Fruit fly (Drosophila melanogaster): ENCODE results near the gene kon.

Gene kon

dm6 chr2L:18523003-18523402 lies 19.2 kb upstream of the kon start:
- TF ChIP-seq CG42726 (GFP tag; IDR thresholded peaks at IDR 0.05; ENCODE audit: partially characterized antibody) (no peak), hbn (GFP tag; IDR thresholded peaks at IDR 0.05; ENCODE audit: partially characterized antibody) (no peak), Ets65A (GFP tag) (peak; percentile 15), Drgx (GFP tag; IDR thresholded peaks at IDR 0.05) (peak; percentile 50), Blimp-1 (GFP tag; optimal IDR thresholded peaks at IDR 0.05) (peak; percentile 2)

- TF ChIP-seq CG8089 (GFP tag; optimal IDR thresholded peaks at IDR 0.05) = no peak
- TF ChIP-seq grau (tag; optimal IDR thresholded peaks at IDR 0.05) = no peak
- TF ChIP-seq CG14710 (tag; optimal IDR thresholded peaks at IDR 0.05) = no peak
- TF ChIP-seq CG11456 (GFP tag; IDR thresholded peaks at IDR 0.05) = 0 out of 3 replicates have a peak, but pooled peaks have one; percentile 3
- TF ChIP-seq Blimp-1 (GFP tag; optimal IDR thresholded peaks at IDR 0.05) = peak; percentile 64
- TF ChIP-seq Poxn (GFP tag; IDR thresholded peaks at IDR 0.05) = no peak
- no peak for TF ChIP-seq CG11723 (GFP tag; optimal IDR thresholded peaks at IDR 0.05)
Measured at dm6 chr2L:18522258-18522657, 18.5 kb upstream of the kon start.

dm6 chr2L:18518852-18519251 lies 15.1 kb upstream of the kon start:
- TF ChIP-seq unpg (GFP tag; optimal IDR thresholded peaks at IDR 0.05) = no peak
- no peak for TF ChIP-seq Sin3A (optimal IDR thresholded peaks at IDR 0.05)
- TF ChIP-seq tup (GFP tag; optimal IDR thresholded peaks at IDR 0.05) = no peak
- no peak for TF ChIP-seq Lim3 (GFP tag; IDR thresholded peaks at IDR 0.05)
- TF ChIP-seq abd-A (tag; optimal IDR thresholded peaks at IDR 0.05) = peak; percentile 12
- peak; percentile 37; the same call in 1 of the 2 replicates for TF ChIP-seq onecut (GFP tag; IDR thresholded peaks at IDR 0.05)
- peak; percentile 97 for TF ChIP-seq Blimp-1 (GFP tag; optimal IDR thresholded peaks at IDR 0.05)

dm6 chr2L:18517002-18517635 lies 13.3 kb upstream of the kon start, which contains the start of gene CG10211:
CG10211 (plus strand) TSS chr2L:18517487.
- no peak for TF ChIP-seq CG1529 (GFP tag; optimal IDR thresholded peaks at IDR 0.05)
- peak; percentile 84 for TF ChIP-seq CG12769 (tag; optimal IDR thresholded peaks at IDR 0.05)
- TF ChIP-seq CG12155 (GFP tag; optimal IDR thresholded peaks at IDR 0.05) = no peak
- TF ChIP-seq fru (optimal IDR thresholded peaks at IDR 0.05) = no peak
- TF ChIP-seq C15 (GFP tag; IDR thresholded peaks at IDR 0.05) = no peak
- TF ChIP-seq CG10267 (tag; optimal IDR thresholded peaks at IDR 0.05) = no peak
- TF ChIP-seq MTF-1 (GFP tag; optimal IDR thresholded peaks at IDR 0.05; ENCODE audit: borderline replicate concordance) = no peak
- no peak for TF ChIP-seq CTCF (GFP tag; optimal IDR thresholded peaks at IDR 0.05)
- TF ChIP-seq Myb (GFP tag; optimal IDR thresholded peaks at IDR 0.05) = no peak
- TF ChIP-seq ap (GFP tag; IDR thresholded peaks at IDR 0.05) = no peak
- peak; percentile 26 for TF ChIP-seq cg (GFP tag; optimal IDR thresholded peaks at IDR 0.05)
- no peak for TF ChIP-seq en (GFP tag; optimal IDR thresholded peaks at IDR 0.05)
- TF ChIP-seq vvl (GFP tag; IDR thresholded peaks at IDR 0.05) = 0 out of 2 replicates have a peak, but pooled peaks have one; percentile 36
- peak; percentile 10 for TF ChIP-seq CG11504 (tag; optimal IDR thresholded peaks at IDR 0.05)
- TF ChIP-seq Dll (GFP tag; IDR thresholded peaks at IDR 0.05; ENCODE audit: partially characterized antibody) = no peak
- TF ChIP-seq Taf1 (GFP tag; IDR thresholded peaks at IDR 0.05) = no peak
- no peak for TF ChIP-seq pan (optimal IDR thresholded peaks at IDR 0.05)
- TF ChIP-seq pan (GFP tag; optimal IDR thresholded peaks at IDR 0.05 in 1 of 2, IDR thresholded peaks at IDR 0.05 in 1 of 2) = peak in 1 of 2 experiments; percentile 13
- TF ChIP-seq CG15269 (tag; optimal IDR thresholded peaks at IDR 0.05) = peak; percentile 58
- TF ChIP-seq amos (GFP tag; IDR thresholded peaks at IDR 0.05; ENCODE audit: partially characterized antibody) = peak; percentile 21; the same call in 1 of the 2 replicates
- TF ChIP-seq Deaf1 (tag; optimal IDR thresholded peaks at IDR 0.05) = peak; percentile 87
- no peak for TF ChIP-seq br (optimal IDR thresholded peaks at IDR 0.05)
- TF ChIP-seq ftz-f1 (GFP tag; optimal IDR thresholded peaks at IDR 0.05) = no peak
- TF ChIP-seq CG13424 (tag; optimal IDR thresholded peaks at IDR 0.05) = no peak
- no peak for TF ChIP-seq CG9215 (GFP tag; IDR thresholded peaks at IDR 0.05)
- TF ChIP-seq Hr3 (GFP tag; optimal IDR thresholded peaks at IDR 0.05) = no peak
- TF ChIP-seq danr (GFP tag; IDR thresholded peaks at IDR 0.05) = no peak
- no peak for TF ChIP-seq yki (optimal IDR thresholded peaks at IDR 0.05)
- TF ChIP-seq CG5953 (GFP tag; IDR thresholded peaks at IDR 0.05) = 0 out of 2 replicates have a peak, but pooled peaks have one; percentile 19
- peak; percentile 17 for TF ChIP-seq CG33557 (GFP tag; optimal IDR thresholded peaks at IDR 0.05)
- TF ChIP-seq CG7963 (GFP tag; IDR thresholded peaks at IDR 0.05; ENCODE audit: partially characterized antibody) = no peak
